Fruit fly (Drosophila melanogaster) whole organism, prepupa: ENCODE results near the gene CG42307.

Source experiments
- CG11902 ChIP-seq: fragments of 200-800 bp; sonication (Bioruptor generic); optimal IDR thresholded peaks from 3 replicates; lab custom pipeline; 2016; ENCODE audit warnings: missing biosample characterization, missing genetic modification characterization
- CG16779 ChIP-seq: fragments of 200-800 bp; sonication (Bioruptor generic); optimal IDR thresholded peaks from 3 replicates; lab custom pipeline; 2017; ENCODE audit warnings: missing biosample characterization, mild to moderate bottlenecking, missing genetic modification characterization
- CG6808 ChIP-seq: fragments of 200-800 bp; sonication (Bioruptor generic); optimal IDR thresholded peaks from 3 replicates; lab custom pipeline; 2017; ENCODE audit warnings: missing biosample characterization, missing genetic modification characterization, mild to moderate bottlenecking, moderate library complexity, missing genetic modification reagents
- Smox ChIP-seq: fragments of 200-800 bp; sonication (Bioruptor generic); optimal IDR thresholded peaks from 3 replicates; lab custom pipeline; 2016; ENCODE audit warnings: missing biosample characterization, missing genetic modification characterization
- achi ChIP-seq: fragments of 200-800 bp; sonication (Bioruptor generic); optimal IDR thresholded peaks from 3 replicates; lab custom pipeline; 2016; ENCODE audit warnings: missing biosample characterization, missing genetic modification characterization
- acj6 ChIP-seq: fragments of 200-800 bp; sonication (Bioruptor generic); optimal IDR thresholded peaks from 3 replicates; lab custom pipeline; 2016; ENCODE audit warnings: missing biosample characterization, missing genetic modification characterization
- cyc ChIP-seq: fragments of 200-800 bp; sonication (Bioruptor generic); optimal IDR thresholded peaks from 3 replicates; lab custom pipeline; 2016; ENCODE audit warnings: missing biosample characterization, missing genetic modification characterization
- dac ChIP-seq: fragments of 200-800 bp; sonication (Bioruptor generic); optimal IDR thresholded peaks from 2 replicates; lab custom pipeline; 2017; ENCODE audit warnings: missing biosample characterization, mild to moderate bottlenecking, missing genetic modification characterization
- svp ChIP-seq: fragments of 200-800 bp; sonication (Bioruptor generic); peaks from one replicate; lab custom pipeline; 2016; ENCODE audit warnings: missing biosample characterization, missing genetic modification characterization

Gene CG42307

DNA sequence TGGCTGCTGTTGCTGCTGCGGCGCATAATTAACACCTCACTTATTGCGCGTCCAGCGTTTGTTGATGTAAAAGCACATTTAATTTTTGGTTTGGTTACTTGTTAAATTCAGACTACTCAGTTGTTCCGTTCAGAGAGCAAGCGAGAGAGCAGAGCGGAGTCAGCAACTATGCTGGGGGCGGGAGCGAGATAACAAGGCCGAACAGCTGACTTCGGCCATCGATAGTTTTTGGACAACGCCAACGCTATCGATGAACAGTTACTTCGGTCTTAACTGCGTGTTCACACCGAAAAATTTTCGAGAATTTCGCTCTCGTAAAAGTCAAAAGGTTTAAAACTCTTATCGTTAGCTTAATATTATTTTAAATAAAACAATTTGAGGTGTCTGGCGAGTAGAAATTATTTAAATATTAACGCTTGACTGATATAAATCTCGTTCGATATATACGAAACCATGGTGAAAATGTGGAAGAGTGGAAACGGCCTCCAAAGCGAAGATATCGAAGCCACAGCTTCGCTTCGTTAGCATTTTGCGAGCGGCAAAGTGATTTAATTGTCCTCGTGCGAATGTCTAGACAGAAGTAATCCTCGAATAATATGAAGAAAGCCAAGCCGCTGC lies 52.5 kb downstream of the CG42307 start, which contains the start of the genes SMSr and smid (continued):
- TF ChIP-seq CG6808 (GFP tag; lab: Kevin White, UChicago) (peak; percentile 5), Smox (no peak), cyc (GFP tag; lab: Kevin White, UChicago) (peak; percentile 64), achi (GFP tag; lab: Kevin White, UChicago) (peak; percentile 44), CG11902 (GFP tag; lab: Kevin White, UChicago) (peak; percentile 33), svp (peak; percentile 86), acj6 (GFP tag; lab: Kevin White, UChicago) (peak; percentile 71), CG16779 (tag; lab: Kevin White, UChicago) (no peak), dac (GFP tag; lab: Kevin White, UChicago) (peak; percentile 2)
